Worm (Caenorhabditis elegans): ENCODE measurements around the gene C10A4.3.
A peak's percentile ranks its signal among the peaks of the same experiment; 100 is the strongest.

Gene C10A4.3

DNA sequence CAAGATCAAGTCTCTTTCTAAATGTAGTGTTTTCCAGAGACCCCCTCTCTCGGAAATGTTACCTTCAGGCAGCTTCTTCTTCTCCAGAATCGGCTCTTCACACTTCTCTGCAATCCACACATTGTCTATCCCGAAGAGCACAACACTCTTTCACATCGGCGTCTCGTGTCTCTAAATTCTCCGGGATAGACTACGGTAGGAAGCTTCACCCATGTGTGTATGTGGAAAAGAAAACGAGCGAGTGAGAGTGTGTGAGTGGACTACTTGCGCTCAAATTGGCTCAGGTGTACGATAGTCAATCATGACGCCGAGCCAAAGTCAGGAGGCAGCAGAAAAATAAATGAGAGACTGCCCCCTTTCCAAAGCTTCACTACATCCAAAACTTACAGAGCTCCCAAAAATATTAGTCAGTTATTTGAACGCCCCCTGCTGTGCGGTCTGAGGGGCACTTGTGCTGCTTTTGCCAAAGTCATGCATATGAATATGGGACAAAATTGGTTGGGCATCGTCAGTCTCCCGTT lies 51.7 kb downstream of the C10A4.3 start:
- TF ChIP-seq lsy-2 (tag; optimal IDR thresholded peaks at IDR 0.05) = peak in 1 of 2 experiments; percentile 65
- peak; percentile 23 for TF ChIP-seq lin-14 (GFP tag; optimal IDR thresholded peaks at IDR 0.05)
- TF ChIP-seq dsc-1 (tag; optimal IDR thresholded peaks at IDR 0.05) = peak; percentile 7
- TF ChIP-seq ztf-11 (tag; optimal IDR thresholded peaks at IDR 0.05) = no peak
- no peak for TF ChIP-seq nhr-71 (tag; optimal IDR thresholded peaks at IDR 0.05)
- peak; percentile 63 for TF ChIP-seq fkh-10 (GFP tag; optimal IDR thresholded peaks at IDR 0.05)
- no peak for TF ChIP-seq pax-3 (tag; optimal IDR thresholded peaks at IDR 0.05)

Data from whole organism, L1 larva.